Worm (Caenorhabditis elegans) whole organism, L2 larva: ENCODE data around the gene C06E7.88.

Experiments
- aly-2 ChIP-seq: fragments of 150-350 bp; optimal IDR thresholded peaks from 2 replicates; lab custom pipeline; 2014; ENCODE audit warnings: missing biosample characterization, missing genetic modification characterization
- crh-2 ChIP-seq: sonication (generic microtip); optimal IDR thresholded peaks from 2 replicates; lab custom pipeline; 2017; ENCODE audit warnings: missing biosample characterization, missing genetic modification characterization
- elt-1 ChIP-seq: fragments of 150-350 bp; optimal IDR thresholded peaks from 2 replicates; lab custom pipeline; 2014; ENCODE audit warnings: missing biosample characterization, missing genetic modification characterization
- elt-3 ChIP-seq: sonication (generic microtip); optimal IDR thresholded peaks from 2 replicates; lab custom pipeline; 2017; ENCODE audit warnings: missing biosample characterization, missing genetic modification characterization
- lin-11 ChIP-seq: fragments of 150-350 bp; sonication (generic microtip); optimal IDR thresholded peaks from 2 replicates; lab custom pipeline; 2014; ENCODE audit warnings: missing biosample characterization, missing genetic modification characterization, inconsistent platforms, mixed read lengths
- lin-39 ChIP-seq: fragments of 150-350 bp; optimal IDR thresholded peaks from 2 replicates; lab custom pipeline; 2014; ENCODE audit warnings: missing biosample characterization, missing genetic modification reagents, missing genetic modification characterization
- nhr-10 ChIP-seq: sonication (generic microtip); optimal IDR thresholded peaks from 2 replicates; lab custom pipeline; 2017; ENCODE audit warnings: missing biosample characterization, missing genetic modification characterization
- nhr-21 ChIP-seq: fragments of 150-350 bp; optimal IDR thresholded peaks from 2 replicates; lab custom pipeline; 2014; ENCODE audit warnings: missing biosample characterization, missing genetic modification characterization
- unc-62 ChIP-seq: fragments of 150-350 bp; optimal IDR thresholded peaks from 2 replicates; lab custom pipeline; 2014; ENCODE audit warnings: missing biosample characterization, missing genetic modification reagents, missing genetic modification characterization
- zag-1 ChIP-seq: fragments of 150-350 bp; optimal IDR thresholded peaks from 2 replicates; lab custom pipeline; 2014; ENCODE audit warnings: missing biosample characterization, missing genetic modification characterization
- ztf-4 ChIP-seq: fragments of 150-350 bp; optimal IDR thresholded peaks from 2 replicates; lab custom pipeline; 2014; ENCODE audit warnings: missing biosample characterization, missing genetic modification characterization

DNA sequence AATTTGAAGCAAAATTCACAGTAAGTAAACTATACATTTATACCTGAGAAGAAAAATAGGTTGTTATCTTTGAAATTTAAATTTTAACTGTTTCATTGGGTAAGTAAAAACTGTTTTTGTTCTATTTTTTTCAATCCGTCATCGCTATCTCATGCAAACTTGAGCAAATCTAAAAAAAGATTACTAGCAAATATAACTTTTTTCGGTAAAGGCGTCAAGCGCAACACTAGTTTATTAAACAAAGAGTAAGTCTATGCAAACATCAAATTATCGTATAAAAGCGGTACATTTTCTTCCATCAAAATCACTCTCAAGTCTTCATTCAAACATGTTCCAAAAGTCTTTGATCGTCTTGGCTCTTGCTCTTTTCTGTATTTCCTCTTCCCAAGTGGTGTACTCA, 28.1 kb upstream of the C06E7.88 start, which contains the start of gene nspb-6:
- no peak for TF ChIP-seq crh-2 (tag; lab: Kevin White, UChicago)
- TF ChIP-seq elt-1 (tag; lab: Kevin White, UChicago): no peak
- TF ChIP-seq ztf-4 (tag; lab: Kevin White, UChicago): no peak
- TF ChIP-seq lin-11 (tag; lab: Kevin White, UChicago): no peak
- TF ChIP-seq lin-39 (tag; lab: Kevin White, UChicago): no peak
- no peak for TF ChIP-seq nhr-21
- TF ChIP-seq elt-3 (tag; lab: Kevin White, UChicago): no peak
- no peak for TF ChIP-seq unc-62 (GFP tag; lab: Kevin White, UChicago)
- TF ChIP-seq aly-2 (tag; lab: Kevin White, UChicago): no peak
- no peak for TF ChIP-seq zag-1 (tag; lab: Kevin White, UChicago)
- TF ChIP-seq nhr-10 (tag; lab: Kevin White, UChicago): no peak
